Fruit fly (Drosophila melanogaster) whole organism, wandering third instar larva: ENCODE results near the gene CG2818.

Experiments used
- Abd-B ChIP-seq: fragments of >200 bp; optimal IDR thresholded peaks from 2 replicates; lab custom pipeline; 2017; ENCODE audit warnings: missing biosample characterization, missing genetic modification characterization
- CG32264 ChIP-seq: fragments of 200-800 bp; sonication (Bioruptor generic); optimal IDR thresholded peaks from 2 replicates; lab custom pipeline; 2016; ENCODE audit warnings: missing biosample characterization, missing genetic modification characterization
- CrebA ChIP-seq: fragments of 200-800 bp; sonication (Bioruptor generic); optimal IDR thresholded peaks from 2 replicates; lab custom pipeline; 2016; ENCODE audit warnings: missing biosample characterization, mild to moderate bottlenecking, missing genetic modification characterization, borderline replicate concordance
- Dfd ChIP-seq: fragments of >200 bp; optimal IDR thresholded peaks from 2 replicates; lab custom pipeline; 2017; ENCODE audit warnings: missing biosample characterization, missing genetic modification characterization
- Dif ChIP-seq: fragments of 200-275, 200-300 bp; sonication (Bioruptor generic); optimal IDR thresholded peaks from 2 replicates; lab custom pipeline; 2018; ENCODE audit warnings: missing biosample characterization, missing genetic modification characterization; ENCODE audit not compliant: partially characterized antibody
- GATAd ChIP-seq: sonication (Bioruptor generic); optimal IDR thresholded peaks from 2 replicates; lab custom pipeline; 2016; ENCODE audit warnings: missing biosample characterization, missing genetic modification characterization
- HLH106 ChIP-seq: fragments of 200-800 bp; optimal IDR thresholded peaks from 3 replicates; lab custom pipeline; 2019; ENCODE audit warnings: missing biosample characterization, mild to moderate bottlenecking, missing genetic modification characterization, moderate library complexity
- Hr83 ChIP-seq: fragments of 200-300 bp; sonication (Bioruptor generic); optimal IDR thresholded peaks from 2 replicates; lab custom pipeline; 2016; ENCODE audit warnings: missing biosample characterization, mild to moderate bottlenecking, missing genetic modification characterization, moderate library complexity; ENCODE audit not compliant: poor library complexity, severe bottlenecking
- Jra ChIP-seq: sonication (Bioruptor generic); optimal IDR thresholded peaks from 2 replicates; lab custom pipeline; 2016; ENCODE audit warnings: missing biosample characterization, missing genetic modification characterization
- Mio ChIP-seq: sonication (Bioruptor generic); optimal IDR thresholded peaks from 2 replicates; lab custom pipeline; 2016; ENCODE audit warnings: missing biosample characterization, missing genetic modification characterization
- Myc ChIP-seq: fragments of >200 bp; optimal IDR thresholded peaks from 2 replicates; lab custom pipeline; 2017
- N ChIP-seq: fragments of >200 bp; optimal IDR thresholded peaks from 2 replicates; lab custom pipeline; 2018; ENCODE audit warnings: missing biosample characterization, missing external identifiers, missing genetic modification characterization
- Vsx2 ChIP-seq: fragments of 200-300, 225-300 bp; sonication (Bioruptor generic); optimal IDR thresholded peaks from 2 replicates; lab custom pipeline; 2018; ENCODE audit warnings: missing biosample characterization, missing genetic modification characterization; ENCODE audit not compliant: partially characterized antibody
- brk ChIP-seq: fragments of 200-800 bp; sonication (Bioruptor generic); optimal IDR thresholded peaks from 2 replicates; lab custom pipeline; 2016; ENCODE audit warnings: missing biosample characterization, mild to moderate bottlenecking, missing genetic modification characterization
- dl ChIP-seq, 2 experiments: fragments of 175-275, 200-275 bp in 1 of 2; fragments of 200-275 bp in 1 of 2; sonication (Bioruptor generic); optimal IDR thresholded peaks; lab custom pipeline; 2018; ENCODE audit warnings: mild to moderate bottlenecking in 2 of 2, missing biosample characterization in 2 of 2, missing genetic modification characterization in 2 of 2, moderate library complexity in 2 of 2; ENCODE audit not compliant: partially characterized antibody in 2 of 2, insufficient read depth in 1 of 2
- ey ChIP-seq: fragments of 200-800 bp; sonication (Bioruptor generic); optimal IDR thresholded peaks from 2 replicates; lab custom pipeline; 2016; ENCODE audit warnings: missing biosample characterization, missing genetic modification characterization
- fru ChIP-seq: fragments of 200-800 bp; sonication (Bioruptor generic); optimal IDR thresholded peaks from 3 replicates; lab custom pipeline; 2016; ENCODE audit warnings: missing biosample characterization, mild to moderate bottlenecking, missing genetic modification characterization
- h ChIP-seq: fragments of 200-800 bp; sonication (Bioruptor generic); optimal IDR thresholded peaks from 3 replicates; lab custom pipeline; 2016; ENCODE audit warnings: missing biosample characterization, mild to moderate bottlenecking, missing genetic modification characterization
- jim ChIP-seq: fragments of 175-275, 200-325 bp; sonication (Bioruptor generic); optimal IDR thresholded peaks from 2 replicates; lab custom pipeline; 2016; ENCODE audit warnings: missing biosample characterization, mild to moderate bottlenecking, missing genetic modification characterization
- lola ChIP-seq: fragments of >200 bp; optimal IDR thresholded peaks from 2 replicates; lab custom pipeline; 2017; ENCODE audit warnings: missing biosample characterization, missing genetic modification characterization
- rgr ChIP-seq: fragments of 200-800 bp; sonication (Bioruptor generic); optimal IDR thresholded peaks from 3 replicates; lab custom pipeline; 2016; ENCODE audit warnings: missing biosample characterization, mild to moderate bottlenecking, missing genetic modification characterization
- sage ChIP-seq: fragments of 200-800 bp; sonication (Bioruptor generic); optimal IDR thresholded peaks from 2 replicates; lab custom pipeline; 2016; ENCODE audit warnings: missing biosample characterization, mild to moderate bottlenecking, missing genetic modification characterization
- sv ChIP-seq: fragments of 200-800 bp; sonication (Bioruptor generic); optimal IDR thresholded peaks from 3 replicates; lab custom pipeline; 2016; ENCODE audit warnings: missing biosample characterization, missing genetic modification characterization
- tai ChIP-seq: sonication (Bioruptor generic); optimal IDR thresholded peaks from 2 replicates; lab custom pipeline; 2016; ENCODE audit warnings: missing biosample characterization, missing genetic modification characterization

CG2818 gene

dm6 chr2L:3756831-3757351, 43.7 kb downstream of the CG2818 start, which contains the start of gene CG43707:
Gene CG43707 (plus strand): TSS chr2L:3757256.
- TF ChIP-seq Myc (lab: Kevin White, UChicago) = no peak
- TF ChIP-seq CrebA (GFP tag; lab: Kevin White, UChicago) = no peak
- no peak for TF ChIP-seq ey (GFP tag; lab: Kevin White, UChicago)
- no peak for TF ChIP-seq Jra
- TF ChIP-seq fru (GFP tag; lab: Kevin White, UChicago) = no peak
- TF ChIP-seq lola (GFP tag; lab: Kevin White, UChicago) = no peak
- TF ChIP-seq tai (GFP tag; lab: Kevin White, UChicago) = no peak
- TF ChIP-seq Mio (GFP tag; lab: Kevin White, UChicago) = no peak
- no peak for TF ChIP-seq jim (GFP tag; lab: Kevin White, UChicago)
- TF ChIP-seq HLH106 (tag; lab: Kevin White, UChicago) = no peak
- TF ChIP-seq h = no peak
- no peak for TF ChIP-seq GATAd (GFP tag; lab: Kevin White, UChicago)
- TF ChIP-seq CG32264 (GFP tag; lab: Kevin White, UChicago) = no peak
- TF ChIP-seq N (GFP tag; lab: Kevin White, UChicago) = no peak
- no peak for TF ChIP-seq brk (GFP tag; lab: Kevin White, UChicago)
- TF ChIP-seq Vsx2 = no peak
- no peak for TF ChIP-seq Hr83 (GFP tag; lab: Kevin White, UChicago)
- TF ChIP-seq Abd-B (GFP tag; lab: Kevin White, UChicago) = no peak
- TF ChIP-seq, all 38 proteins: peak for 0

- no peak for TF ChIP-seq brk (GFP tag; lab: Kevin White, UChicago)
- no peak for TF ChIP-seq tai (GFP tag; lab: Kevin White, UChicago)
- TF ChIP-seq sv (GFP tag; lab: Kevin White, UChicago) = no peak
- TF ChIP-seq Dfd (GFP tag; lab: Kevin White, UChicago) = no peak
- TF ChIP-seq Jra = no peak
- no peak for TF ChIP-seq Dif (GFP tag; lab: Kevin White, UChicago)
- no peak for TF ChIP-seq Hr83 (GFP tag; lab: Kevin White, UChicago)
- TF ChIP-seq sage = no peak
- no peak for TF ChIP-seq dl (GFP tag; optimal IDR thresholded peaks at IDR 0.05; lab: Kevin White, UChicago; ENCODE audit: insufficient read depth in 1 of 2, partially characterized antibody in 2 of 2)
- no peak for TF ChIP-seq rgr
- TF ChIP-seq Mio (GFP tag; lab: Kevin White, UChicago) = no peak
- TF ChIP-seq, all 38 proteins: peak for 0
Observed at dm6 chr2L:3765194-3765593, 52.0 kb downstream of the CG2818 start, which contains the start of gene CG43703. Gene CG43703 (plus strand): TSS chr2L:3765494.
